Fruit fly (Drosophila melanogaster) whole organism, embryonic: ENCODE data around the gene Irbp18.

Source experiments
- CG12071 ChIP-seq: fragments of 200-800 bp; sonication (Bioruptor generic); optimal IDR thresholded peaks from 3 replicates; lab custom pipeline; 2018; ENCODE audit warnings: missing biosample characterization, mild to moderate bottlenecking, missing genetic modification characterization
- CG13624 ChIP-seq: fragments of 200-800 bp; sonication (Bioruptor generic); optimal IDR thresholded peaks from 2 replicates; lab custom pipeline; 2016; ENCODE audit warnings: missing biosample characterization, missing genetic modification characterization
- CG14710 ChIP-seq: fragments of 200-800 bp; sonication (Bioruptor generic); optimal IDR thresholded peaks from 3 replicates; lab custom pipeline; 2019; ENCODE audit warnings: missing biosample characterization, mild to moderate bottlenecking, missing genetic modification characterization, moderate library complexity
- CG14965 ChIP-seq: fragments of 200-800 bp; sonication (Bioruptor generic); optimal IDR thresholded peaks from 2 replicates; lab custom pipeline; 2016; ENCODE audit warnings: missing biosample characterization, missing genetic modification characterization, borderline replicate concordance
- CG15011 ChIP-seq: fragments of 200-800 bp; sonication (Bioruptor generic); optimal IDR thresholded peaks from 3 replicates; lab custom pipeline; 2018; ENCODE audit warnings: missing biosample characterization, mild to moderate bottlenecking, missing genetic modification characterization
- CG15479 ChIP-seq: fragments of 200-800 bp; sonication (Bioruptor generic); optimal IDR thresholded peaks from 3 replicates; lab custom pipeline; 2019; ENCODE audit warnings: missing biosample characterization, mild to moderate bottlenecking, missing genetic modification characterization, moderate library complexity
- CG2129 ChIP-seq: fragments of 200-800 bp; sonication (Bioruptor generic); IDR thresholded peaks from 2 replicates; pipeline ENCODE4 v1.3.6; 2022; ENCODE audit warnings: missing biosample characterization, missing genetic modification characterization; ENCODE audit not compliant: partially characterized antibody
- CG30431 ChIP-seq: fragments of 200-800 bp; sonication (Bioruptor generic); optimal IDR thresholded peaks from 2 replicates; lab custom pipeline; 2017; ENCODE audit warnings: missing biosample characterization, missing genetic modification characterization
- CG33557 ChIP-seq: fragments of 200-800 bp; sonication (Bioruptor generic); optimal IDR thresholded peaks from 2 replicates; lab custom pipeline; 2019; ENCODE audit warnings: missing biosample characterization, mild to moderate bottlenecking, missing genetic modification characterization, moderate library complexity
- CG4328 ChIP-seq: fragments of 200-800 bp; sonication (Bioruptor generic); optimal IDR thresholded peaks from 3 replicates; lab custom pipeline; 2017; ENCODE audit warnings: missing biosample characterization, missing genetic modification reagents, missing genetic modification characterization
- CG5180 ChIP-seq: fragments of 200-800 bp; sonication (Bioruptor generic); optimal IDR thresholded peaks from 3 replicates; lab custom pipeline; 2017; ENCODE audit warnings: missing biosample characterization, missing genetic modification characterization, mild to moderate bottlenecking, moderate library complexity, missing genetic modification reagents
- CG6272 ChIP-seq: fragments of 200-800 bp; sonication (Bioruptor generic); IDR thresholded peaks from 2 replicates; pipeline ENCODE4 v1.3.6; 2022; ENCODE audit warnings: missing biosample characterization, missing genetic modification characterization
- CG6813 ChIP-seq: fragments of 200-800 bp; sonication (Bioruptor generic); optimal IDR thresholded peaks from 2 replicates; lab custom pipeline; 2017; ENCODE audit warnings: missing biosample characterization, missing genetic modification characterization, mild to moderate bottlenecking, moderate library complexity, missing genetic modification reagents
- CG7745 ChIP-seq: fragments of 200-800 bp; sonication (Bioruptor generic); optimal IDR thresholded peaks from 2 replicates; lab custom pipeline; 2018; ENCODE audit warnings: missing biosample characterization, mild to moderate bottlenecking, missing genetic modification characterization, moderate library complexity
- Dad ChIP-seq: fragments of 200-800 bp; sonication (Bioruptor generic); optimal IDR thresholded peaks from 3 replicates; lab custom pipeline; 2016; ENCODE audit warnings: missing biosample characterization, missing genetic modification characterization
- Dek ChIP-seq: fragments of 200-800 bp; sonication (Bioruptor generic); optimal IDR thresholded peaks from 3 replicates; lab custom pipeline; 2019; ENCODE audit warnings: missing biosample characterization, mild to moderate bottlenecking, missing genetic modification characterization, moderate library complexity
- HmgZ ChIP-seq: fragments of 200-800 bp; sonication (Bioruptor generic); optimal IDR thresholded peaks from 2 replicates; lab custom pipeline; 2018; ENCODE audit warnings: missing biosample characterization, mild to moderate bottlenecking, missing genetic modification characterization
- Hmr ChIP-seq: fragments of 200-800 bp; sonication (Bioruptor generic); optimal IDR thresholded peaks from 3 replicates; lab custom pipeline; 2017; ENCODE audit warnings: mild to moderate bottlenecking, missing biosample characterization, missing genetic modification reagents, missing genetic modification characterization
- Lpt ChIP-seq: fragments of >200 bp; optimal IDR thresholded peaks from 2 replicates; lab custom pipeline; 2018; ENCODE audit warnings: missing biosample characterization, missing genetic modification characterization
- Mad ChIP-seq: fragments of 200-800 bp; sonication (Bioruptor generic); optimal IDR thresholded peaks from 2 replicates; lab custom pipeline; 2016; ENCODE audit warnings: missing biosample characterization, missing genetic modification characterization
- Med ChIP-seq: fragments of 200-800 bp; sonication (Bioruptor generic); peaks from one replicate; lab custom pipeline; 2016; ENCODE audit warnings: missing biosample characterization, missing genetic modification characterization, mild to moderate bottlenecking, inconsistent platforms, moderate library complexity
- NFAT ChIP-seq: fragments of 200-800 bp; sonication (Bioruptor generic); IDR thresholded peaks from 2 replicates; pipeline ENCODE4 v1.3.6; 2022; ENCODE audit warnings: missing biosample characterization, missing genetic modification characterization
- Sox100B ChIP-seq: fragments of 200-800 bp; sonication (Bioruptor generic); optimal IDR thresholded peaks from 3 replicates; lab custom pipeline; 2018; ENCODE audit warnings: missing biosample characterization, mild to moderate bottlenecking, missing genetic modification characterization
- Stat92E ChIP-seq, 3 experiments: fragments of >200 bp in 2 of 3; fragments of 200-800 bp in 1 of 3; sonication (Bioruptor generic) in 1 of 3; optimal IDR thresholded peaks; 2 replicates each; lab custom pipeline; 2017 to 2019; ENCODE audit warnings: missing biosample characterization in 3 of 3, missing genetic modification characterization in 3 of 3, mild to moderate bottlenecking in 1 of 3, moderate library complexity in 1 of 3
- Vsx1 ChIP-seq: fragments of 200-800 bp; sonication (Bioruptor generic); optimal IDR thresholded peaks from 2 replicates; lab custom pipeline; 2017; ENCODE audit warnings: missing biosample characterization, mild to moderate bottlenecking, missing genetic modification characterization, missing genetic modification reagents
- YL-1 ChIP-seq: fragments of 200-800 bp; sonication (Bioruptor generic); optimal IDR thresholded peaks from 3 replicates; lab custom pipeline; 2017; ENCODE audit warnings: missing biosample characterization, mild to moderate bottlenecking, missing genetic modification characterization
- abd-A ChIP-seq: fragments of 200-800 bp; sonication (Bioruptor generic); optimal IDR thresholded peaks from 3 replicates; lab custom pipeline; 2019; ENCODE audit warnings: missing biosample characterization, mild to moderate bottlenecking, missing genetic modification characterization, moderate library complexity
- ato ChIP-seq: fragments of 200-800 bp; sonication (Bioruptor generic); IDR thresholded peaks from 2 replicates; pipeline ENCODE4 v1.3.6; 2022; ENCODE audit warnings: missing biosample characterization, missing genetic modification characterization; ENCODE audit not compliant: partially characterized antibody
- br ChIP-seq: fragments of >200 bp; optimal IDR thresholded peaks from 2 replicates; lab custom pipeline; 2017
- caup ChIP-seq: fragments of 200-800 bp; sonication (Bioruptor generic); optimal IDR thresholded peaks from 3 replicates; lab custom pipeline; 2017; ENCODE audit warnings: missing biosample characterization, mild to moderate bottlenecking, missing genetic modification characterization, moderate library complexity; ENCODE audit not compliant: severe bottlenecking
- dpn ChIP-seq, 2 experiments: fragments of 200-800 bp; sonication (Bioruptor generic); optimal IDR thresholded peaks; 3 replicates each; lab custom pipeline; 2016; ENCODE audit warnings: missing biosample characterization in 2 of 2, missing genetic modification characterization in 2 of 2
- ewg ChIP-seq: fragments of 200-800 bp; sonication (Bioruptor generic); optimal IDR thresholded peaks from 3 replicates; lab custom pipeline; 2017; ENCODE audit warnings: mild to moderate bottlenecking, missing biosample characterization, missing genetic modification reagents, missing genetic modification characterization
- fd102C ChIP-seq: fragments of 200-800 bp; sonication (Bioruptor generic); optimal IDR thresholded peaks from 2 replicates; lab custom pipeline; 2018; ENCODE audit warnings: missing biosample characterization, mild to moderate bottlenecking, missing genetic modification characterization, moderate library complexity
- gfzf ChIP-seq: fragments of 200-800 bp; sonication (Bioruptor generic); optimal IDR thresholded peaks from 2 replicates; lab custom pipeline; 2016; ENCODE audit warnings: missing biosample characterization, mild to moderate bottlenecking, missing genetic modification characterization, moderate library complexity
- h ChIP-seq: fragments of >200 bp; optimal IDR thresholded peaks from 2 replicates; lab custom pipeline; 2017
- hkb ChIP-seq, 2 experiments: fragments of 200-800 bp in 1 of 2; fragments of >200 bp in 1 of 2; sonication (Bioruptor generic) in 1 of 2; IDR thresholded peaks in 1 of 2; optimal IDR thresholded peaks in 1 of 2; 2 replicates each; pipeline versions ENCODE4 v1.3.6 to Lab custom; 2017 to 2022; ENCODE audit warnings: missing biosample characterization in 1 of 2, missing genetic modification characterization in 1 of 2
- lola ChIP-seq, 3 experiments: fragments of >200 bp in 2 of 3; fragments of 200-800 bp in 1 of 3; sonication (Bioruptor generic) in 1 of 3; optimal IDR thresholded peaks; 2 replicates each; lab custom pipeline; 2017 to 2019; ENCODE audit warnings: missing biosample characterization in 3 of 3, missing genetic modification characterization in 3 of 3, mild to moderate bottlenecking in 1 of 3, moderate library complexity in 1 of 3
- nau ChIP-seq: fragments of 200-800 bp; sonication (Bioruptor generic); optimal IDR thresholded peaks from 3 replicates; lab custom pipeline; 2017; ENCODE audit warnings: missing biosample characterization, mild to moderate bottlenecking, missing genetic modification characterization, missing genetic modification reagents
- nom ChIP-seq: fragments of 200-800 bp; sonication (Bioruptor generic); optimal IDR thresholded peaks from 2 replicates; lab custom pipeline; 2017; ENCODE audit warnings: missing biosample characterization, missing genetic modification characterization, mild to moderate bottlenecking, moderate library complexity, missing genetic modification reagents
- pfk ChIP-seq: fragments of 200-800 bp; sonication (Bioruptor generic); optimal IDR thresholded peaks from 2 replicates; lab custom pipeline; 2018; ENCODE audit warnings: missing biosample characterization, mild to moderate bottlenecking, missing genetic modification characterization, moderate library complexity
- pros ChIP-seq: fragments of 200-800 bp; sonication (Bioruptor generic); optimal IDR thresholded peaks from 3 replicates; lab custom pipeline; 2019; ENCODE audit warnings: missing biosample characterization, mild to moderate bottlenecking, missing genetic modification characterization, moderate library complexity
- psq ChIP-seq: fragments of 200-800 bp; sonication (Bioruptor generic); optimal IDR thresholded peaks from 2 replicates; lab custom pipeline; 2017; ENCODE audit warnings: missing biosample characterization, missing genetic modification characterization
- pzg ChIP-seq: fragments of 200-800 bp; sonication (Bioruptor generic); optimal IDR thresholded peaks from 3 replicates; lab custom pipeline; 2018; ENCODE audit warnings: missing biosample characterization, mild to moderate bottlenecking, missing genetic modification characterization, moderate library complexity
- sens ChIP-seq: fragments of 200-800 bp; sonication (Bioruptor generic); peaks from one replicate; lab custom pipeline; 2016; ENCODE audit warnings: missing biosample characterization, missing genetic modification characterization
- sr ChIP-seq: fragments of 200-800 bp; sonication (Bioruptor generic); IDR thresholded peaks from 3 replicates; pipeline ENCODE4 v1.3.6; 2022; ENCODE audit warnings: missing biosample characterization, missing genetic modification characterization
- sug ChIP-seq: fragments of 200-800 bp; optimal IDR thresholded peaks from 2 replicates; lab custom pipeline; 2019; ENCODE audit warnings: missing biosample characterization, mild to moderate bottlenecking, missing genetic modification characterization, moderate library complexity
- tna ChIP-seq: fragments of 200-800 bp; sonication (Bioruptor generic); IDR thresholded peaks from 2 replicates; pipeline ENCODE4 v1.3.6; 2022; ENCODE audit warnings: missing biosample characterization, missing genetic modification characterization; ENCODE audit not compliant: partially characterized antibody
- z ChIP-seq: fragments of 200-800 bp; sonication (Bioruptor generic); IDR thresholded peaks from 3 replicates; pipeline ENCODE4 v1.3.6; 2022; ENCODE audit warnings: missing biosample characterization, missing genetic modification characterization

The Irbp18 gene

DNA sequence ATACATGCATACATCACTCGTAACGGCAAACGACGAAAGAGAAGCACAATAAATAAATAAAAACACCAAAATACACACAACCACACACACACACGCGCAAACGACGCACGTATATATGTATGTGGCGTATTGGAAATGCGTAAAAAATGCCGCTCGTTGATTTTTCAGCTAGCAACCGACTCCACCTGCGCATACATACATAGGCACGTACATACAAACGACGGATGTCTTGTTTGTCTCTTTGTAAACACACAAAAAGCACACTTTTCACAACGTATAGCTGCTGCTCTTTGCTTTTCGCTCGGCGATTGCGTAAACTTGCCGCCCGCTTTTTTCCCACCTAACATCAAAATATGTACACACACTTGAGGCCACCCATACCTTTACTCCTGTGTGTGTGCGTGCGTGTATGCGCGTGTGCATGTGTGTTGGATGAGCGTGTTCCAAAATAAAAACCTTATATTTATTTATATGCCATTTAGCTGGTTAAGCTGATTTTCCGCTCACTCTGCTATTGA, 22.0 kb upstream of the Irbp18 start (continued):
- peak in 1 of 3 experiments; percentile 62 for TF ChIP-seq lola (GFP tag; optimal IDR thresholded peaks at IDR 0.05; lab: Kevin White, UChicago)
- TF ChIP-seq dpn (GFP tag; optimal IDR thresholded peaks at IDR 0.05; lab: Kevin White, UChicago): no peak
- TF ChIP-seq CG13624: peak; percentile 36
- peak; percentile 10 for TF ChIP-seq Sox100B (GFP tag; lab: Kevin White, UChicago)
- no peak for TF ChIP-seq CG6272 (GFP tag; lab: Robert Waterston, UW)
- no peak for TF ChIP-seq br (lab: Kevin White, UChicago)
- TF ChIP-seq Lpt (GFP tag; lab: Kevin White, UChicago): no peak
- peak; percentile 14 for TF ChIP-seq YL-1 (GFP tag; lab: Kevin White, UChicago)
- TF ChIP-seq hkb (optimal IDR thresholded peaks at IDR 0.05; lab: Kevin White, UChicago): no peak
- 0 out of 2 replicates have a peak, but pooled peaks have one; percentile 13 for TF ChIP-seq hkb (GFP tag; IDR thresholded peaks at IDR 0.05; lab: Robert Waterston, UW)
- peak; percentile 37; the same call in 1 of the 3 replicates for TF ChIP-seq sr (GFP tag; lab: Robert Waterston, UW)
- TF ChIP-seq CG12071 (GFP tag; lab: Kevin White, UChicago): peak; percentile 68
- peak; percentile 8 for TF ChIP-seq pros (GFP tag; lab: Kevin White, UChicago)
- TF ChIP-seq sens (GFP tag; lab: Kevin White, UChicago): no peak
- no peak for TF ChIP-seq Dek
- peak; percentile 48 for TF ChIP-seq HmgZ
- TF ChIP-seq pfk (GFP tag; lab: Kevin White, UChicago): peak; percentile 55
- peak; percentile 48 for TF ChIP-seq CG15011 (GFP tag; lab: Kevin White, UChicago)
- TF ChIP-seq CG30431 (GFP tag; lab: Kevin White, UChicago): no peak
- peak; percentile 70 for TF ChIP-seq caup (GFP tag; lab: Kevin White, UChicago)
- TF ChIP-seq Vsx1 (GFP tag; lab: Kevin White, UChicago): peak; percentile 57
- TF ChIP-seq CG7745 (tag; lab: Kevin White, UChicago): no peak
- peak; percentile 31 for TF ChIP-seq CG5180 (GFP tag; lab: Kevin White, UChicago)
- TF ChIP-seq nom (GFP tag; lab: Kevin White, UChicago): no peak
- TF ChIP-seq Mad (GFP tag; lab: Kevin White, UChicago): peak; percentile 11
- TF ChIP-seq h: no peak
- no peak for TF ChIP-seq CG2129 (GFP tag; lab: Robert Waterston, UW)
- TF ChIP-seq abd-A (tag; lab: Kevin White, UChicago): peak; percentile 96
- peak; percentile 36 for TF ChIP-seq nau (GFP tag; lab: Kevin White, UChicago)
- peak; percentile 40; the same call in 1 of the 3 replicates for TF ChIP-seq z (GFP tag; lab: Robert Waterston, UW)
- peak; percentile 6; the same call in 1 of the 2 replicates for TF ChIP-seq NFAT
- TF ChIP-seq ewg (GFP tag; lab: Kevin White, UChicago): peak; percentile 64
- no peak for TF ChIP-seq CG14710 (tag; lab: Kevin White, UChicago)
- TF ChIP-seq Hmr (GFP tag; lab: Kevin White, UChicago): peak; percentile 74
- peak in 1 of 3 experiments; percentile 90 for TF ChIP-seq Stat92E (GFP tag; optimal IDR thresholded peaks at IDR 0.05; lab: Kevin White, UChicago)
- no peak for TF ChIP-seq CG33557 (GFP tag; lab: Kevin White, UChicago)
- peak; percentile 79 for TF ChIP-seq CG4328 (GFP tag; lab: Kevin White, UChicago)
- peak; percentile 64 for TF ChIP-seq Med
- no peak for TF ChIP-seq fd102C
- TF ChIP-seq pzg (GFP tag; lab: Kevin White, UChicago): peak; percentile 8
- TF ChIP-seq CG14965: peak; percentile 3
- no peak for TF ChIP-seq gfzf
- TF ChIP-seq Dad (GFP tag; lab: Kevin White, UChicago): no peak
- peak; percentile 77 for TF ChIP-seq CG15479
- no peak for TF ChIP-seq ato (GFP tag; lab: Robert Waterston, UW)
- TF ChIP-seq psq (GFP tag; lab: Kevin White, UChicago): peak; percentile 10
- peak; percentile 71 for TF ChIP-seq CG6813 (GFP tag; lab: Kevin White, UChicago)
- no peak for TF ChIP-seq tna (GFP tag; lab: Robert Waterston, UW)
- peak; percentile 79 for TF ChIP-seq sug (tag; lab: Kevin White, UChicago)
